Worm (Caenorhabditis elegans) whole organism, L4/young adult: ENCODE results near the gene thoc-5.

ENCODE experiments used
- W03F9.2 ChIP-seq: fragments of 150-350 bp; optimal IDR thresholded peaks from 2 replicates; lab custom pipeline; 2014; ENCODE audit warnings: missing biosample characterization, missing genetic modification characterization
- dao-5 ChIP-seq: sonication (generic microtip); optimal IDR thresholded peaks from 2 replicates; lab custom pipeline; 2016; ENCODE audit warnings: missing genotype, missing genetic modification characterization, moderate library complexity, missing compliant biosample characterization
- him-1 ChIP-seq: sonication (generic microtip); optimal IDR thresholded peaks from 2 replicates; lab custom pipeline; 2016; ENCODE audit warnings: missing genotype, missing genetic modification reagents, missing genetic modification characterization, missing compliant biosample characterization

The thoc-5 gene

ce11 chrIII:5349250-5349649, at the start of gene thoc-5:
Gene thoc-5 (minus strand): TSS chrIII:5349401.
- TF ChIP-seq dao-5 (tag; lab: Kevin White, UChicago) (no peak), W03F9.2 (tag; lab: Kevin White, UChicago) (peak; percentile 70), him-1 (tag; lab: Kevin White, UChicago) (peak; percentile 18)

DNA sequence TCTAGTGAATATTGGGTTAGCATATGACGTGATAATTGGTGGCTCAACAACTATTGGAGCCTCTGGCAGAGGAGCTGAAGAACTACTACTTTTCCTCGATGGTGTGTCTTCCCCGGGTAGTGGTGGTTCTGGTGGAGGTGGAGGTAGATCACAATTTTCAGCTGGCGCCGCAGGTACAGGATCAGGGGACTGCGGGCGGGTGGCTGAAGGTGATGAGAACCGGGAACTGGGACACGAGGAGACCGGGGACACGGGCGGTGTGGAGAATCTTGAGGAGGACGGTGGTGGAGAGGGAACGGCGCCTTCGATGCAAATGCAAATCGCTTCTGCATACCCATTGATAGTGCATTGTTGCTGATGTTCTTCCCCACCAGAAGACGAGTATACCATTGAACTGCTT, 46.5 kb upstream of the thoc-5 start:
- TF ChIP-seq him-1 (tag; lab: Kevin White, UChicago) (no peak), dao-5 (tag; lab: Kevin White, UChicago) (no peak), W03F9.2 (tag; lab: Kevin White, UChicago) (no peak)

DNA sequence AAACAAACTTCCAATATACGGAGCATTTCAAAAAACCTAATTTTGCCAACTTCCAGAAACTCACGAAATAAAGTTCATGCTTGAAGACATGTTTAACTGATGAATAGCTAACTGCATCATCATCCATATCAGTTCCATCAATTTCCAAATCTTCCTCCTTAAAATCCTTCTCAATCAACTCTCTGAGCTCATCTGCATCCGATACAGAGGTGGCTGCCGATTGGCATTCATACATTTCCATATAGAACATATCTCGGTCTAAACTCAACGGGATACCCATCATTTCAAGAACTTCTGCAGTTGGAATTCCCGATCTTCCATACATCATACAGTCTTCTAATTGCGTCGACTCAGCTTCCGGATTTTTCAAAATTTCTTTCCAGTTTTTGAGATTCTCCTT, 40.2 kb upstream of the thoc-5 start:
- TF ChIP-seq dao-5 (tag; lab: Kevin White, UChicago) (no peak), him-1 (tag; lab: Kevin White, UChicago) (no peak), W03F9.2 (tag; lab: Kevin White, UChicago) (no peak)

ce11 chrIII:5388113-5388512, 38.9 kb upstream of the thoc-5 start:
- TF ChIP-seq W03F9.2 (tag; lab: Kevin White, UChicago) (no peak), dao-5 (tag; lab: Kevin White, UChicago) (no peak), him-1 (tag; lab: Kevin White, UChicago) (no peak)

ce11 chrIII:5385315-5385714, 36.1 kb upstream of the thoc-5 start, which contains the start of gene Y32H12A.7:
Gene Y32H12A.7 (minus strand): TSS chrIII:5385415.
- TF ChIP-seq him-1 (tag; lab: Kevin White, UChicago) = no peak
- TF ChIP-seq dao-5 (tag; lab: Kevin White, UChicago) = no peak
- TF ChIP-seq W03F9.2 (tag; lab: Kevin White, UChicago) = no peak

DNA sequence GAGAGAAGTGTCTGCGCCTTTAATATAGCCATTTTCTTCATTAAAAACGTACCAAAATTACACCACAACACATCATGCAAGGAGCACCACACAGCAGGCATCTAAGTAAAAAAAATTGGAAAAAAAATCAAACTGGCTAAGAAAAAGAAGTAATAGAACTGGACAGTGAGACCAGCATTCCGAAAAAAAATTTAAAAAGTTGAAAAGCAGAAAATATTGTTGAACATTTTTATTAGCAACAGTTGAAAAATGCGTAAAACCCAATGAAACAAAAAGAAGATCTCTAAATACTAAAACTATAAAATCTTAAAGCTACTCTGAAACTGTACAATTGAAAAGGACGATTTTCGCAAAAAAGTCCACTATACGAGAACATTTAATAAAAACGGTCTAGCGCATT, 32.9 kb upstream of the thoc-5 start, which contains the start of gene Y32H12A.6:
TSS of gene Y32H12A.6 (minus strand) at position 101 of the 400 bp plus-strand sequence.
- TF ChIP-seq him-1 (tag; lab: Kevin White, UChicago) = no peak
- no peak for TF ChIP-seq dao-5 (tag; lab: Kevin White, UChicago)
- no peak for TF ChIP-seq W03F9.2 (tag; lab: Kevin White, UChicago)

- TF ChIP-seq W03F9.2 (tag; lab: Kevin White, UChicago) = no peak
- no peak for TF ChIP-seq him-1 (tag; lab: Kevin White, UChicago)
- TF ChIP-seq dao-5 (tag; lab: Kevin White, UChicago) = no peak
Observed at ce11 chrIII:5380554-5380953, 31.4 kb upstream of the thoc-5 start.

DNA sequence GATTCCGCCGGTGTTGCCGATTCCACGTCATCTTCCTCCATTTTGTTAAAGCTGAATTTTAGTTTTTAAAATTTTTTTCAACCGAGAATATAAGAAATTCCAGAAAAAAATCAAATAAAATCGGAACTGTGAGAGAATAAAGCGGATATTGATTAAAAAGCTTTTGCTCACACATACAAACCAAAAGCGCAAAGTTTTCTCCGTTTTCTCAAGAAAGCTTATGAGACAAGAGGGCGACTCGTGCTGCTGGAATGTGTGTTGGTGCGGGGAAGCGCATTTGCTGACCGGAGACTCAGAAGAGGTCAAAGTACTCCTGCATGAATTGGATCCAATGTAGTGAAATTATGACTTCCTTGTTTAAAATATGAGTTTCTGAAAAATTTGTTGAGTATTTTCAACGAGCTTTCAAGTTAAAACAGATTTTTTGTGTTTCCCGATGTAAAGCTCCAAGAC, 30.7 kb upstream of the thoc-5 start, which contains the start of gene paqr-2:
TSS of gene paqr-2 (minus strand) at position 51 of the 453 bp plus-strand sequence.
- no peak for TF ChIP-seq dao-5 (tag; lab: Kevin White, UChicago)
- TF ChIP-seq W03F9.2 (tag; lab: Kevin White, UChicago) = no peak
- TF ChIP-seq him-1 (tag; lab: Kevin White, UChicago) = no peak

DNA sequence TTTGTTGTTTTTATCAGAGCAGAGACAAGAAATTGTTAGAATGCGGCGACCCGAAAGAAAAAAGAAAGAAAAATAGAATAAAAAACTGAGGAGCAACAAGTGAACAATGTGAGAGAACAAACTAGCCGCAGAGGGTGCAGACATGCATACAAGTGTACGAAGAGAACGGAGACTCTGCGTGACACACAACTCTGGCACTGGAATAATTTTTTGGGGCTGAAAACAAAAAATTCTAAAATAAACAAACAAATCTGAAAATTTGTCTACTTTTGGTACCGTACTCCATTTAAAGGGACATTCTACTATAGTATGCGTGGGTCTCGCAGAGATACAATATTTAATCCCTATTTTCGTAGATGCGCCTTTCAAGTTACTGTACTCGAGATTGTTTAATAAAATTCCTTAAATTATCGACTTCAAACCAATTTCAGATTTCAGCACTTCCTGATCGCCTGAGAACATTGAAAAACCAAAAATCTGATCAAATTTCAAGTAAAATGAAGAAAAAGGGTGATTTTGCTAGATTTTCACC, 25.9 kb upstream of the thoc-5 start:
- TF ChIP-seq W03F9.2 (tag; lab: Kevin White, UChicago) (no peak), him-1 (tag; lab: Kevin White, UChicago) (no peak), dao-5 (tag; lab: Kevin White, UChicago) (no peak)

- no peak for TF ChIP-seq him-1 (tag; lab: Kevin White, UChicago)
- no peak for TF ChIP-seq W03F9.2 (tag; lab: Kevin White, UChicago)
Observed at ce11 chrIII:5373715-5374114, 24.5 kb upstream of the thoc-5 start.

DNA sequence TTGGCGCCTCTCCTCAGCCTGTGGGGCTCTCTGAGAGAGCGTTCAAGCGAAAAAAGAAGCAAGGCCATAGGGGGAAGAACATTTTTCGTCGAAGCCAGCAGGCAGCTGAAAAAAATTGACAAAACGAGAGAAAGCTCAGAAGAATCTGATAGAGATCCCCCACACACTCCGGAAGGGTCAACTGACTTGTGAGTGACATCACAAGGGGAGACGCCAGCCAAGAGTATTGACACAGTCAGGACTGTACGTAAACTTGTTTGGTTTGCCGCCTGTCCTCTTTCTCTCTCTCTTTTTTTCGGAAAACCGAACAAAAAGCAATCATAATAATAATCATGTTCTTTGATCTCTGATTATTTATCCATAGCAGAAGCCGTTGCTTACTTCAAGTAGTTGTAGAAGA, 23.7 kb upstream of the thoc-5 start:
- TF ChIP-seq W03F9.2 (tag; lab: Kevin White, UChicago) (no peak), him-1 (tag; lab: Kevin White, UChicago) (no peak), dao-5 (tag; lab: Kevin White, UChicago) (no peak)

DNA sequence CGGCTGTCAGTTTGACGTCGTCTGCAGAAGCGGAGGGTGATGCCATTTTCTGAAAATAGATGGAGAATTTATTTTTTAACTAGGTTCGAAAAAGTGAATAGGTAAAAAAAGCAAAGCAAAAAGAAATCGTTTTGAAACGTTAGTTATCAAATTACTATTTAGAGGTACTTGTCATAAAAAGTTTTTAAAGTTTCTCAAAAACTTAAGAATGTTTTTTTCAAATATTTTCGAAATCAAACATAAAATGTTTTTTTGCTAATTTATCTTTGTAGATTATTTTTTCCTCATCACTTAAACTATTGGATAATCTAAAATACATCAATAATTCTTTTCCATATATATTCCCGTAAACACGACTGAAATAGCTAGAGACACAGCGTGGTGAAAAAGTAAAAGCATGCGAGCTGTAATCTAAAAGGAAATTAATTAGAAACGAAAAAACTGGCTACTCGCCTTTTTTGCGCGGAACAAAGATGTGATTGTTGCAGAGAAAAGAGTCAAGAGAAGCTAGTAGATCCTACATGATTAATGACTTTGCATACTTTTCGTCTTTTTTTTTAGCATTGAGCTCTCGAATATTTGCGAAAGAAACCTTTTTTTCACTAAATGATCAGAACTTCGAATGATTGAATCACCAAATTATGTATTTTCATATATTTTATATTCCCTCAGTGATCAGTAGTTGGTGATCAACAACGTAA, 22.2 kb upstream of the thoc-5 start, which contains the start of gene szy-2:
TSS of gene szy-2 (minus strand) at position 51 of the 701 bp plus-strand sequence.
- TF ChIP-seq W03F9.2 (tag; lab: Kevin White, UChicago) (no peak), dao-5 (tag; lab: Kevin White, UChicago) (no peak), him-1 (tag; lab: Kevin White, UChicago) (no peak)

ce11 chrIII:5367995-5368899, 19.0 kb upstream of the thoc-5 start, which contains the start of gene dhs-9:
Gene dhs-9 (minus strand): TSS chrIII:5368045.
- TF ChIP-seq dao-5 (tag; lab: Kevin White, UChicago) (no peak), W03F9.2 (tag; lab: Kevin White, UChicago) (peak; percentile 9)
